Fruit fly (Drosophila melanogaster) whole organism, prepupa: Measurements from ENCODE around the gene hook.

Experiments used
- Blimp-1 ChIP-seq: fragments of 200-800 bp; sonication (Bioruptor generic); optimal IDR thresholded peaks from 3 replicates; lab custom pipeline; 2017; ENCODE audit warnings: missing biosample characterization, missing genetic modification characterization, mild to moderate bottlenecking, moderate library complexity, missing genetic modification reagents
- CG10631 ChIP-seq: fragments of 200-800 bp; sonication (Bioruptor generic); optimal IDR thresholded peaks from 2 replicates; lab custom pipeline; 2016; ENCODE audit warnings: missing biosample characterization, missing genetic modification characterization
- CG10669 ChIP-seq: fragments of 200-800 bp; sonication (Bioruptor generic); optimal IDR thresholded peaks from 3 replicates; lab custom pipeline; 2018; ENCODE audit warnings: missing biosample characterization, mild to moderate bottlenecking, missing genetic modification characterization, moderate library complexity
- CG15336 ChIP-seq: fragments of 200-800 bp; sonication (Bioruptor generic); IDR thresholded peaks from 2 replicates; pipeline ENCODE4 v1.3.6; 2022; ENCODE audit warnings: missing biosample characterization, missing genetic modification characterization
- CG16779 ChIP-seq: fragments of 200-800 bp; sonication (Bioruptor generic); optimal IDR thresholded peaks from 3 replicates; lab custom pipeline; 2017; ENCODE audit warnings: missing biosample characterization, mild to moderate bottlenecking, missing genetic modification characterization
- CG3032 ChIP-seq: fragments of 200-800 bp; optimal IDR thresholded peaks from 2 replicates; lab custom pipeline; 2019; ENCODE audit warnings: missing biosample characterization, mild to moderate bottlenecking, missing genetic modification characterization, moderate library complexity
- CG31627 ChIP-seq: fragments of 200-800 bp; sonication (Bioruptor generic); optimal IDR thresholded peaks from 3 replicates; lab custom pipeline; 2016; ENCODE audit warnings: missing biosample characterization, missing genetic modification characterization
- CG34406 ChIP-seq: fragments of 200-800 bp; sonication (Bioruptor generic); optimal IDR thresholded peaks from 3 replicates; lab custom pipeline; 2016; ENCODE audit warnings: missing biosample characterization, missing genetic modification characterization
- CG3919 ChIP-seq: fragments of 200-800 bp; sonication (Bioruptor generic); optimal IDR thresholded peaks from 3 replicates; lab custom pipeline; 2016; ENCODE audit warnings: missing biosample characterization, missing genetic modification characterization
- CG7368 ChIP-seq: fragments of 200-800 bp; sonication (Bioruptor generic); optimal IDR thresholded peaks from 3 replicates; lab custom pipeline; 2016; ENCODE audit warnings: missing biosample characterization, missing genetic modification characterization
- CG8119 ChIP-seq: fragments of 200-800 bp; sonication (Bioruptor generic); IDR thresholded peaks from 3 replicates; pipeline ENCODE4 v1.3.6; 2022; ENCODE audit warnings: missing biosample characterization, missing genetic modification characterization
- CG8319 ChIP-seq: fragments of 200-800 bp; sonication (Bioruptor generic); optimal IDR thresholded peaks from 3 replicates; lab custom pipeline; 2016; ENCODE audit warnings: missing biosample characterization, missing genetic modification characterization
- CG8632 ChIP-seq: fragments of 200-800 bp; sonication (Bioruptor generic); optimal IDR thresholded peaks from 3 replicates; lab custom pipeline; 2016; ENCODE audit warnings: missing biosample characterization, missing genetic modification characterization
- Eip75B ChIP-seq: fragments of 200-800 bp; sonication (Bioruptor generic); optimal IDR thresholded peaks from 3 replicates; lab custom pipeline; 2016; ENCODE audit warnings: missing biosample characterization, missing genetic modification characterization
- Eip78C ChIP-seq: fragments of 200-800 bp; sonication (Bioruptor generic); peaks from one replicate; lab custom pipeline; 2016; ENCODE audit warnings: missing biosample characterization, missing genetic modification characterization
- Ets21C ChIP-seq: fragments of 200-800 bp; sonication (Bioruptor generic); optimal IDR thresholded peaks from 3 replicates; lab custom pipeline; 2016; ENCODE audit warnings: missing biosample characterization, missing genetic modification characterization
- Gug ChIP-seq: fragments of 200-800 bp; sonication (Bioruptor generic); IDR thresholded peaks from 2 replicates; pipeline ENCODE4 v1.3.6; 2022; ENCODE audit warnings: missing biosample characterization, missing genetic modification characterization
- Hr38 ChIP-seq: sonication (Bioruptor generic); optimal IDR thresholded peaks from 2 replicates; lab custom pipeline; 2016; ENCODE audit warnings: missing biosample characterization, missing genetic modification characterization
- Hr4 ChIP-seq: fragments of 200-800 bp; sonication (Bioruptor generic); optimal IDR thresholded peaks from 3 replicates; lab custom pipeline; 2016; ENCODE audit warnings: missing biosample characterization, missing genetic modification characterization
- Lpt ChIP-seq: fragments of 200-800 bp; sonication (Bioruptor generic); optimal IDR thresholded peaks from 3 replicates; lab custom pipeline; 2016; ENCODE audit warnings: missing biosample characterization, missing genetic modification characterization
- OdsH ChIP-seq: fragments of 200-800 bp; sonication (Bioruptor generic); optimal IDR thresholded peaks from 3 replicates; lab custom pipeline; 2016; ENCODE audit warnings: missing biosample characterization, missing genetic modification characterization
- Smox ChIP-seq: fragments of 200-800 bp; sonication (Bioruptor generic); optimal IDR thresholded peaks from 3 replicates; lab custom pipeline; 2016; ENCODE audit warnings: missing biosample characterization, missing genetic modification characterization
- Sox102F ChIP-seq: fragments of 200-800 bp; sonication (Bioruptor generic); optimal IDR thresholded peaks from 2 replicates; lab custom pipeline; 2016; ENCODE audit warnings: missing biosample characterization, mild to moderate bottlenecking, missing genetic modification characterization
- Sox15 ChIP-seq: fragments of 200-800 bp; sonication (Bioruptor generic); optimal IDR thresholded peaks from 3 replicates; lab custom pipeline; 2016; ENCODE audit warnings: missing biosample characterization, missing genetic modification characterization
- achi ChIP-seq: fragments of 200-800 bp; sonication (Bioruptor generic); optimal IDR thresholded peaks from 3 replicates; lab custom pipeline; 2016; ENCODE audit warnings: missing biosample characterization, missing genetic modification characterization
- cyc ChIP-seq: fragments of 200-800 bp; sonication (Bioruptor generic); optimal IDR thresholded peaks from 3 replicates; lab custom pipeline; 2016; ENCODE audit warnings: missing biosample characterization, missing genetic modification characterization
- dac ChIP-seq: fragments of 200-800 bp; sonication (Bioruptor generic); optimal IDR thresholded peaks from 2 replicates; lab custom pipeline; 2017; ENCODE audit warnings: missing biosample characterization, mild to moderate bottlenecking, missing genetic modification characterization
- eg ChIP-seq: fragments of 200-800 bp; sonication (Bioruptor generic); IDR thresholded peaks from 3 replicates; pipeline ENCODE4 v1.3.6; 2022; ENCODE audit warnings: missing biosample characterization, missing genetic modification characterization
- esn ChIP-seq: fragments of 200-800 bp; sonication (Bioruptor generic); optimal IDR thresholded peaks from 2 replicates; lab custom pipeline; 2016; ENCODE audit warnings: missing biosample characterization, mild to moderate bottlenecking, missing genetic modification characterization, moderate library complexity
- fd59A ChIP-seq: fragments of 200-800 bp; sonication (Bioruptor generic); optimal IDR thresholded peaks from 2 replicates; lab custom pipeline; 2017; ENCODE audit warnings: missing biosample characterization, mild to moderate bottlenecking, missing genetic modification characterization, missing genetic modification reagents
- fkh ChIP-seq: fragments of 200-800 bp; sonication (Bioruptor generic); optimal IDR thresholded peaks from 3 replicates; lab custom pipeline; 2017; ENCODE audit warnings: missing biosample characterization, mild to moderate bottlenecking, missing genetic modification characterization, moderate library complexity
- net ChIP-seq: fragments of 200-800 bp; sonication (Bioruptor generic); optimal IDR thresholded peaks from 3 replicates; lab custom pipeline; 2016; ENCODE audit warnings: missing biosample characterization, missing genetic modification characterization
- pdm3 ChIP-seq: fragments of 200-800 bp; sonication (Bioruptor generic); optimal IDR thresholded peaks from 3 replicates; lab custom pipeline; 2016; ENCODE audit warnings: missing biosample characterization, missing genetic modification characterization
- spab ChIP-seq: fragments of 200-800 bp; sonication (Bioruptor generic); optimal IDR thresholded peaks from 2 replicates; lab custom pipeline; 2017; ENCODE audit warnings: missing biosample characterization, mild to moderate bottlenecking, missing genetic modification characterization, missing genetic modification reagents
- ss ChIP-seq, 2 experiments: fragments of 200-800 bp; sonication (Bioruptor generic); optimal IDR thresholded peaks; 2 replicates in 1 of 2; 3 replicates in 1 of 2; lab custom pipeline; 2017 to 2018; ENCODE audit warnings: mild to moderate bottlenecking in 2 of 2, missing biosample characterization in 2 of 2, missing genetic modification characterization in 2 of 2, moderate library complexity in 1 of 2
- svp ChIP-seq: fragments of 200-800 bp; sonication (Bioruptor generic); peaks from one replicate; lab custom pipeline; 2016; ENCODE audit warnings: missing biosample characterization, missing genetic modification characterization
- topi ChIP-seq: fragments of 200-800 bp; sonication (Bioruptor generic); optimal IDR thresholded peaks from 3 replicates; lab custom pipeline; 2016; ENCODE audit warnings: missing biosample characterization, missing genetic modification characterization
- vri ChIP-seq: fragments of 200-800 bp; sonication (Bioruptor generic); optimal IDR thresholded peaks from 3 replicates; lab custom pipeline; 2016; ENCODE audit warnings: missing biosample characterization, mild to moderate bottlenecking, missing genetic modification characterization

Gene hook

DNA sequence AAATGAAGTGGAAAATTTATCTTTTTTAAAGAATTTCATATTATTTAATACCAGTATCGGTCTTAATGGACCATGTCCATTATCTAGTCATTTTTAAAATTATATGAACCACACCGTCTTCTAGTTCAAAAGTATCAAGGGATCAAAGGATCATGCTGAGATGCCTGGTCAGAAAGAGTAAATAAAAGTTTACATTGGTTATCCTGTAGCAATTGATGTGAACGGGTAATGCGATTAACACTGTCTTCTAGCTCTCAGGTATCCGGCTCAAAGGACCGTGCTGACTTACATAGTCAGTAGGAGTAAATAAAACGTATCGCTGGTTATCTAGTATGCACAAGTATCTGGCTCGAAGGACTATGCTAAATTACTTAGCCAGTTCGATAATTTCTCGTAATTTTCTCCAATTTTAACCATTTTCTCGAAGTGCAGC, 14.1 kb downstream of the hook start (continued):
- TF ChIP-seq fd59A (GFP tag; lab: Kevin White, UChicago) (no peak), ss (GFP tag; optimal IDR thresholded peaks at IDR 0.05; lab: Kevin White, UChicago) (no peak), CG31627 (GFP tag; lab: Kevin White, UChicago) (no peak), cyc (GFP tag; lab: Kevin White, UChicago) (no peak), Smox (GFP tag; lab: Kevin White, UChicago) (peak; percentile 26), Eip75B (no peak), Eip78C (GFP tag; lab: Kevin White, UChicago) (peak; percentile 66), esn (peak; percentile 21), spab (GFP tag; lab: Kevin White, UChicago) (no peak), CG8632 (GFP tag; lab: Kevin White, UChicago) (no peak), OdsH (GFP tag; lab: Kevin White, UChicago) (peak; percentile 8), Lpt (GFP tag; lab: Kevin White, UChicago) (no peak), net (GFP tag; lab: Kevin White, UChicago) (no peak), achi (GFP tag; lab: Kevin White, UChicago) (no peak), fkh (no peak), CG10631 (peak; percentile 30), CG8119 (GFP tag; lab: Robert Waterston, UW) (no peak), CG3032 (tag; lab: Kevin White, UChicago) (peak; percentile 5)

DNA sequence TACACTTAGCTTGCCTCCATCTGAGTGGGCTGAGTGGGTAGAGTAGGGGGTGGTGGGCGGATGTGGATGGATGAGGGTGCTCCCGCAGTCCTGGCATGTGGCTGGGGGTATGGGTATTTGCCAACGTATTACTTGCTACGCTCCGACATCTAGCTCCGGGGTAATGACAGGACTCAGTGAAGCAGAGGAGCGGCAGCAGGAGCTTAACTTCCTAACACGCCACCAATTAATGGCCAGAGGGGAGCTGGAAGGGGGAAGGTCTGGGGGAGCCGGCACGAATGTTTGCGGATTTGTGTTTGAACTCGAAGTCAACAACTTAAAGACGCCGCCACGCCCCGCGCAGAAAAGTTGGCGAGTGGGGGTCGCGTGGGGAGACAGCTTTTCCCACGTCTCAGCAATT, 15.0 kb downstream of the hook start:
- TF ChIP-seq Hr4 (no peak), Blimp-1 (GFP tag; lab: Kevin White, UChicago) (no peak), svp (GFP tag; lab: Kevin White, UChicago) (peak; percentile 13)

DNA sequence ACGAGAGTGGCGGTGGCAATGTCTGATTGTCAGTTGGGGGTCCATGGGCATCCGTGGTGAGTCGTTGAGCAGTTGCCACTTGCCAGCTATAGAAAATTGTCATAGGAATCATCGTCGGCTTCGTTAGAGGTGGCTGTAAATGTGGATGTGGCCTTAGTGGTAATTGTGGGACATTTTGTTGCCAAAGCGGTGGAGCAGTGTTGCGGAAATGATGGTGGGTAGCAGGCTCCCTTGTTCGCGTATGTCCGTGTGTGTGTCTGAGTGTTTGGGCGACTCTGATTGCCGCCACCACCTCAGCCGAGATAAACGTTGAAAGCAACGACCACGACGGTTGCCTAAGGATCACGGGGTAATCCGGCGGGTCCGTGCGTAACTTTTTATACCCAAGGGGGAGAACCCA, 16.2 kb downstream of the hook start:
- TF ChIP-seq ss (GFP tag; optimal IDR thresholded peaks at IDR 0.05; lab: Kevin White, UChicago) = no peak
- TF ChIP-seq pdm3 = no peak

DNA sequence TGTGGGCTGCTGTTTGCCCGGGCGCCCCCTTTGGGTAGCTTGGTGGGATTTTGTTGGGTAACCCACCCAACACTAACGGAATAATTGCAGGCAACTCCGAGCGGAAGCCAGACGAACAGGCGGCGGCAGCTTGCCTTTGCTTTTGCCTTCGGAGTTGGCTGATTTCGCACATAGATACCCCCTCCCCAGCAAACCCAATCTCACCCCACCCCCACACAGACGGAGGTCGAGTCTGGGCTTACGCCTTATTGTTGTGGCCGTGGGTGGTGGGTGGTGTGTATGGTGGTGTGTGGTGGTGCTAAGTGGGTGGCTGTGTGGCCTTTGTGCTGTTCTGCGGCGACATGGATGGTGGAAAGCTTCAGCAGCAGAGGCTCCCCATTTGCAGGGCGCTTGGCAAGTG, 17.7 kb downstream of the hook start:
- no peak for TF ChIP-seq eg
- no peak for TF ChIP-seq vri
- no peak for TF ChIP-seq Sox102F (GFP tag; lab: Kevin White, UChicago)
- TF ChIP-seq CG15336 = no peak
- peak; percentile 45 for TF ChIP-seq CG7368 (GFP tag; lab: Kevin White, UChicago)
- TF ChIP-seq ss (GFP tag; optimal IDR thresholded peaks at IDR 0.05; lab: Kevin White, UChicago) = no peak
- TF ChIP-seq Hr38 (GFP tag; lab: Kevin White, UChicago) = no peak
- TF ChIP-seq topi (GFP tag; lab: Kevin White, UChicago) = no peak

DNA sequence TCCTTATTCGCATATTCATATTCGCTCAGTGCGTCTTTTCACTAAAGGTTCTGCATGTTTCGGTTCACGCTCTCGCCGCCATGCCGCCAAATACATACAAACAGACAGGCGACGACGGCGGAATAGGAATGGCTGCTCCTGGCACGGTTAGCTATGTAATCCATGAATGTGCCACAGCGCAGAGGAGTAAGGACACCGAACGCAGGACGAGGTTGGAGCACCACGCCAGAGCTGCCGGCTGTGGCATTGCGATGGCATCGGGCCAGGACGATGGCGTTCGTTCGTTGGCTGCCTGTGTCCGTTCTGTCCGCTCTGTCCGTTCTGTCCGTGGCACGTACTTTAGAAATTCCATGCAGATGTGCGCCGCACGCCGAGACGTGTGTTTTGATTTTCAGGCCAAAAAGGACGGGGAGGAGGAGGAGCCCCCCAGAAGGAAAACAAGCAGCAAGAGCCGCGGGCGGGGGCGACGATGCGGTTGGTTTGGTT, 18.4 kb downstream of the hook start:
- TF ChIP-seq dac (no peak), Ets21C (GFP tag; lab: Kevin White, UChicago) (no peak), Gug (GFP tag; lab: Robert Waterston, UW) (no peak), Sox15 (GFP tag; lab: Kevin White, UChicago) (no peak), CG10669 (GFP tag; lab: Kevin White, UChicago) (no peak), CG15336 (no peak), CG8319 (GFP tag; lab: Kevin White, UChicago) (no peak), CG7368 (GFP tag; lab: Kevin White, UChicago) (no peak), CG34406 (GFP tag; lab: Kevin White, UChicago) (no peak), CG16779 (tag; lab: Kevin White, UChicago) (no peak), CG3919 (GFP tag; lab: Kevin White, UChicago) (no peak)
